Worm (Caenorhabditis elegans) whole organism, L4 larva: ENCODE measurements around the gene ttm-1.

ENCODE experiments used
- F49E8.2 ChIP-seq: sonication (generic microtip); optimal IDR thresholded peaks from 2 replicates; lab custom pipeline; 2016; ENCODE audit warnings: missing compliant biosample characterization, mild to moderate bottlenecking, missing genetic modification characterization, borderline replicate concordance
- Y75B8A.6 ChIP-seq: fragments of 200-800 bp; sonication (Bioruptor generic); IDR thresholded peaks from 2 replicates; pipeline ENCODE4 v1.3.6; 2022; ENCODE audit warnings: missing genetic modification reagents, missing genetic modification characterization, missing compliant biosample characterization
- attf-4 ChIP-seq: sonication (generic microtip); optimal IDR thresholded peaks from 3 replicates; lab custom pipeline; 2017; ENCODE audit warnings: missing biosample characterization, missing genetic modification characterization
- ceh-62 ChIP-seq: sonication (generic microtip); optimal IDR thresholded peaks from 2 replicates; lab custom pipeline; 2017; ENCODE audit warnings: missing biosample characterization, missing genetic modification characterization
- egl-27 ChIP-seq: sonication (generic microtip); optimal IDR thresholded peaks from 3 replicates; lab custom pipeline; 2017; ENCODE audit warnings: missing biosample characterization, missing genetic modification reagents, missing genetic modification characterization
- lin-39 ChIP-seq: fragments of 150-350 bp; optimal IDR thresholded peaks from 2 replicates; lab custom pipeline; 2014; ENCODE audit warnings: missing biosample characterization, missing genetic modification reagents, missing genetic modification characterization
- nhr-237 ChIP-seq: sonication (generic microtip); optimal IDR thresholded peaks from 2 replicates; lab custom pipeline; 2017; ENCODE audit warnings: missing biosample characterization, missing genetic modification characterization
- nhr-25 ChIP-seq: sonication (generic microtip); optimal IDR thresholded peaks from 2 replicates; lab custom pipeline; 2017; ENCODE audit warnings: missing genetic modification characterization, mild to moderate bottlenecking, missing compliant biosample characterization, antibody characterized with exemption, moderate library complexity, borderline replicate concordance; ENCODE audit not compliant: insufficient read depth
- nhr-28 ChIP-seq: fragments of 150-350 bp; optimal IDR thresholded peaks from 2 replicates; lab custom pipeline; 2014; ENCODE audit warnings: missing biosample characterization, missing genetic modification characterization
- spr-3 ChIP-seq: fragments of 200-800 bp; sonication (Bioruptor generic); optimal IDR thresholded peaks from 2 replicates; lab custom pipeline; 2018; ENCODE audit warnings: mild to moderate bottlenecking, missing genetic modification characterization, missing compliant biosample characterization
- zag-1 ChIP-seq: fragments of 150-350 bp; optimal IDR thresholded peaks from 2 replicates; lab custom pipeline; 2014; ENCODE audit warnings: missing biosample characterization, missing genetic modification characterization

DNA sequence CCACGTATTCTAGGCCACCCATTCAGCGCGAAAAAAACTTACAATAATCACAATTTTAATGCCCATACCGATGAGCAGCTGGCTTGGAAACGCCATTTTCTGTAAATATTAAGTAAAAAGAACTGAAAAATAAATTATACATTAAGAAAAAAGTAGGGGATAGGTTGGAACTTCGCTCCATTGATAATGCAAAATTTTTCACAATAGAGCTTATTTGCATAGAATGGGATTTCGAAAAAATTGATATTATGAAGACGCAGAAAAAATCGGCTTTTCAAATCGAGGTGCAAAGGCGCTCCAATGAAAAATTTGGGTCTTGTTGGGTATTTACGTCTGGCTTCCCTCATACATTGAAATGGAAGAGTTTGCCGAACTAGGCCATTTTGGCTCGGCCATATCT lies 48.2 kb downstream of the ttm-1 start, which contains the start of gene Y37D8A.16:
- no peak for TF ChIP-seq lin-39 (tag; lab: Kevin White, UChicago)
- no peak for TF ChIP-seq ceh-62 (tag; lab: Kevin White, UChicago)
- no peak for TF ChIP-seq nhr-28 (tag; lab: Kevin White, UChicago)
- TF ChIP-seq nhr-25 = no peak
- TF ChIP-seq Y75B8A.6 = no peak
- no peak for TF ChIP-seq attf-4 (tag; lab: Kevin White, UChicago)
- no peak for TF ChIP-seq zag-1 (tag; lab: Kevin White, UChicago)
- no peak for TF ChIP-seq nhr-237
- no peak for TF ChIP-seq egl-27
- no peak for TF ChIP-seq spr-3 (GFP tag; lab: Kevin White, UChicago)
- TF ChIP-seq F49E8.2 (tag; lab: Kevin White, UChicago) = no peak
